Fruit fly (Drosophila melanogaster) whole organism, embryonic: Measurements from ENCODE around the gene Pdfr.

ENCODE experiments used
- Ada2b ChIP-seq: fragments of 200-800 bp; sonication (Bioruptor generic); IDR thresholded peaks from 2 replicates; pipeline ENCODE4 v1.3.6; 2022; ENCODE audit warnings: missing biosample characterization, missing genetic modification characterization
- Atf-2 ChIP-seq: fragments of 200-800 bp; sonication (Bioruptor generic); optimal IDR thresholded peaks from 2 replicates; lab custom pipeline; 2016; ENCODE audit warnings: missing biosample characterization, missing genetic modification characterization
- CG10462 ChIP-seq: fragments of 200-800 bp; sonication (Bioruptor generic); optimal IDR thresholded peaks from 2 replicates; lab custom pipeline; 2016; ENCODE audit warnings: missing biosample characterization, missing genetic modification characterization
- CG14965 ChIP-seq: fragments of 200-800 bp; sonication (Bioruptor generic); optimal IDR thresholded peaks from 2 replicates; lab custom pipeline; 2016; ENCODE audit warnings: missing biosample characterization, missing genetic modification characterization, borderline replicate concordance
- CG18476 ChIP-seq: fragments of 200-800 bp; sonication (Bioruptor generic); optimal IDR thresholded peaks from 2 replicates; lab custom pipeline; 2016; ENCODE audit warnings: missing biosample characterization, mild to moderate bottlenecking, missing genetic modification characterization
- CG30403 ChIP-seq: fragments of 200-800 bp; sonication (Bioruptor generic); optimal IDR thresholded peaks from 3 replicates; lab custom pipeline; 2016; ENCODE audit warnings: missing biosample characterization, missing genetic modification characterization
- CG3163 ChIP-seq: fragments of 200-800 bp; sonication (Bioruptor generic); optimal IDR thresholded peaks from 3 replicates; lab custom pipeline; 2016; ENCODE audit warnings: missing biosample characterization, missing genetic modification characterization
- CG33557 ChIP-seq: fragments of 200-800 bp; sonication (Bioruptor generic); optimal IDR thresholded peaks from 2 replicates; lab custom pipeline; 2019; ENCODE audit warnings: missing biosample characterization, mild to moderate bottlenecking, missing genetic modification characterization, moderate library complexity
- CG43689 ChIP-seq: fragments of 200-800 bp; sonication (Bioruptor generic); IDR thresholded peaks from 2 replicates; pipeline ENCODE4 v1.3.6; 2022; ENCODE audit warnings: missing biosample characterization, missing genetic modification characterization
- CG6654 ChIP-seq: fragments of 200-800 bp; sonication (Bioruptor generic); optimal IDR thresholded peaks from 2 replicates; lab custom pipeline; 2017; ENCODE audit warnings: missing biosample characterization, mild to moderate bottlenecking, missing genetic modification characterization
- CG6683 ChIP-seq: fragments of 200-800 bp; sonication (Bioruptor generic); optimal IDR thresholded peaks from 2 replicates; lab custom pipeline; 2017; ENCODE audit warnings: missing biosample characterization, mild to moderate bottlenecking, missing genetic modification characterization, missing genetic modification reagents
- CG6791 ChIP-seq: fragments of 200-800 bp; sonication (Bioruptor generic); IDR thresholded peaks from 3 replicates; pipeline ENCODE4 v1.3.6; 2022; ENCODE audit warnings: missing biosample characterization, missing genetic modification characterization; ENCODE audit not compliant: partially characterized antibody
- CG6854 ChIP-seq: fragments of 200-800 bp; sonication (Bioruptor generic); optimal IDR thresholded peaks from 3 replicates; lab custom pipeline; 2017; ENCODE audit warnings: missing biosample characterization, mild to moderate bottlenecking, missing genetic modification characterization
- CG8290 ChIP-seq, 3 experiments: fragments of 200-800 bp; sonication (Bioruptor generic); optimal IDR thresholded peaks; 2 replicates each; lab custom pipeline; 2016 to 2019; ENCODE audit warnings: missing biosample characterization in 3 of 3, missing genetic modification characterization in 3 of 3, mild to moderate bottlenecking in 2 of 3, moderate library complexity in 1 of 3
- CG8944 ChIP-seq: fragments of 200-800 bp; sonication (Bioruptor generic); optimal IDR thresholded peaks from 3 replicates; lab custom pipeline; 2016; ENCODE audit warnings: missing biosample characterization, missing genetic modification characterization
- CG9437 ChIP-seq: fragments of 200-800 bp; sonication (Bioruptor generic); optimal IDR thresholded peaks from 2 replicates; lab custom pipeline; 2018; ENCODE audit warnings: missing biosample characterization, mild to moderate bottlenecking, missing genetic modification characterization
- D19B ChIP-seq: fragments of 200-800 bp; sonication (Bioruptor generic); optimal IDR thresholded peaks from 2 replicates; lab custom pipeline; 2017; ENCODE audit warnings: missing biosample characterization, mild to moderate bottlenecking, missing genetic modification characterization
- Dad ChIP-seq: fragments of 200-800 bp; sonication (Bioruptor generic); optimal IDR thresholded peaks from 3 replicates; lab custom pipeline; 2016; ENCODE audit warnings: missing biosample characterization, missing genetic modification characterization
- Dbx ChIP-seq: fragments of 200-800 bp; sonication (Bioruptor generic); IDR thresholded peaks from 3 replicates; pipeline ENCODE4 v1.3.6; 2022; ENCODE audit warnings: missing biosample characterization, missing genetic modification characterization
- Doc3 ChIP-seq: fragments of 200-800 bp; sonication (Bioruptor generic); IDR thresholded peaks from 3 replicates; pipeline ENCODE4 v1.3.6; 2022; ENCODE audit warnings: missing biosample characterization, missing genetic modification characterization; ENCODE audit not compliant: partially characterized antibody
- Gsc ChIP-seq: fragments of 200-800 bp; sonication (Bioruptor generic); IDR thresholded peaks from 2 replicates; pipeline ENCODE4 v1.3.6; 2022; ENCODE audit warnings: missing biosample characterization, missing genetic modification characterization
- HHEX ChIP-seq: fragments of 200-800 bp; sonication (Bioruptor generic); optimal IDR thresholded peaks from 3 replicates; lab custom pipeline; 2017; ENCODE audit warnings: missing biosample characterization, mild to moderate bottlenecking, missing genetic modification characterization, missing genetic modification reagents
- Hmx ChIP-seq: fragments of 200-800 bp; sonication (Bioruptor generic); optimal IDR thresholded peaks from 2 replicates; lab custom pipeline; 2016; ENCODE audit warnings: missing biosample characterization, missing genetic modification characterization
- MBD-R2 ChIP-seq: fragments of 200-800 bp; sonication (Bioruptor generic); IDR thresholded peaks from 2 replicates; pipeline ENCODE4 v1.3.6; 2022; ENCODE audit warnings: missing biosample characterization, missing genetic modification characterization
- Mad ChIP-seq: fragments of 200-800 bp; sonication (Bioruptor generic); optimal IDR thresholded peaks from 2 replicates; lab custom pipeline; 2016; ENCODE audit warnings: missing biosample characterization, missing genetic modification characterization
- Myb ChIP-seq: fragments of 200-800 bp; sonication (Bioruptor generic); optimal IDR thresholded peaks from 2 replicates; lab custom pipeline; 2016; ENCODE audit warnings: missing biosample characterization, missing genetic modification characterization
- NC2β ChIP-seq: fragments of 200-800 bp; sonication (Bioruptor generic); optimal IDR thresholded peaks from 2 replicates; lab custom pipeline; 2016; ENCODE audit warnings: missing biosample characterization, missing genetic modification characterization
- Nf-YA ChIP-seq: fragments of 200-800 bp; sonication (Bioruptor generic); IDR thresholded peaks from 2 replicates; pipeline ENCODE4 v1.3.6; 2022; ENCODE audit warnings: missing biosample characterization, missing genetic modification characterization
- Nf-YB ChIP-seq: fragments of 200-800 bp; sonication (Bioruptor generic); optimal IDR thresholded peaks from 3 replicates; lab custom pipeline; 2019; ENCODE audit warnings: missing biosample characterization, mild to moderate bottlenecking, missing genetic modification characterization, moderate library complexity
- PHDP ChIP-seq: fragments of 200-800 bp; sonication (Bioruptor generic); optimal IDR thresholded peaks from 3 replicates; lab custom pipeline; 2018; ENCODE audit warnings: missing biosample characterization, mild to moderate bottlenecking, missing genetic modification characterization, moderate library complexity
- Sry-δ ChIP-seq: fragments of 200-800 bp; sonication (Bioruptor generic); optimal IDR thresholded peaks from 2 replicates; lab custom pipeline; 2016; ENCODE audit warnings: missing biosample characterization, missing genetic modification characterization
- Usf ChIP-seq: fragments of 200-800 bp; sonication (Bioruptor generic); optimal IDR thresholded peaks from 2 replicates; lab custom pipeline; 2017; ENCODE audit warnings: missing genotype, missing biosample characterization, missing genetic modification characterization
- ap ChIP-seq: fragments of 200-800 bp; sonication (Bioruptor generic); IDR thresholded peaks from 2 replicates; pipeline ENCODE4 v1.3.6; 2022; ENCODE audit warnings: missing biosample characterization, missing genetic modification characterization
- az2 ChIP-seq: fragments of 200-800 bp; sonication (Bioruptor generic); optimal IDR thresholded peaks from 3 replicates; lab custom pipeline; 2016; ENCODE audit warnings: missing biosample characterization, missing genetic modification characterization
- bab2 ChIP-seq: fragments of 200-800 bp; sonication (Bioruptor generic); optimal IDR thresholded peaks from 2 replicates; lab custom pipeline; 2016; ENCODE audit warnings: missing biosample characterization, missing genetic modification characterization
- bowl ChIP-seq: fragments of 200-800 bp; sonication (Bioruptor generic); IDR thresholded peaks from 2 replicates; pipeline ENCODE4 v1.3.6; 2022; ENCODE audit warnings: missing biosample characterization, missing genetic modification characterization
- cad ChIP-seq: fragments of >200 bp; optimal IDR thresholded peaks from 2 replicates; lab custom pipeline; 2017; ENCODE audit warnings: missing biosample characterization, missing genetic modification characterization
- chm ChIP-seq: fragments of 200-800 bp; sonication (Bioruptor generic); IDR thresholded peaks from 2 replicates; pipeline ENCODE4 v1.3.6; 2022; ENCODE audit warnings: missing biosample characterization, missing genetic modification characterization
- danr ChIP-seq: fragments of 200-800 bp; sonication (Bioruptor generic); IDR thresholded peaks from 2 replicates; pipeline ENCODE4 v1.3.6; 2022; ENCODE audit warnings: missing biosample characterization, missing genetic modification characterization
- disco-r ChIP-seq: fragments of 200-800 bp; sonication (Bioruptor generic); optimal IDR thresholded peaks from 2 replicates; lab custom pipeline; 2016; ENCODE audit warnings: missing biosample characterization, missing genetic modification characterization
- fd96Cb ChIP-seq: fragments of 200-800 bp; sonication (Bioruptor generic); optimal IDR thresholded peaks from 2 replicates; lab custom pipeline; 2018; ENCODE audit warnings: missing biosample characterization, mild to moderate bottlenecking, missing genetic modification characterization, moderate library complexity
- fru ChIP-seq: fragments of >200 bp; optimal IDR thresholded peaks from 2 replicates; lab custom pipeline; 2017
- ftz-f1 ChIP-seq: fragments of 200-800 bp; sonication (Bioruptor generic); optimal IDR thresholded peaks from 2 replicates; lab custom pipeline; 2016; ENCODE audit warnings: missing biosample characterization, missing genetic modification characterization
- grau ChIP-seq: fragments of 200-800 bp; optimal IDR thresholded peaks from 3 replicates; lab custom pipeline; 2019; ENCODE audit warnings: missing biosample characterization, mild to moderate bottlenecking, missing genetic modification characterization, moderate library complexity
- jumu ChIP-seq: fragments of 200-800 bp; sonication (Bioruptor generic); optimal IDR thresholded peaks from 3 replicates; lab custom pipeline; 2016; ENCODE audit warnings: missing biosample characterization, missing genetic modification characterization
- mld ChIP-seq: fragments of 200-800 bp; sonication (Bioruptor generic); IDR thresholded peaks from 3 replicates; pipeline ENCODE4 v1.3.6; 2022; ENCODE audit warnings: missing biosample characterization, missing genetic modification characterization; ENCODE audit not compliant: partially characterized antibody
- pros ChIP-seq: fragments of 200-800 bp; sonication (Bioruptor generic); optimal IDR thresholded peaks from 3 replicates; lab custom pipeline; 2019; ENCODE audit warnings: missing biosample characterization, mild to moderate bottlenecking, missing genetic modification characterization, moderate library complexity
- sisA ChIP-seq: fragments of 200-800 bp; sonication (Bioruptor generic); IDR thresholded peaks from 2 replicates; pipeline ENCODE4 v1.3.6; 2022; ENCODE audit warnings: missing biosample characterization, missing genetic modification characterization
- stc ChIP-seq: fragments of 200-800 bp; sonication (Bioruptor generic); IDR thresholded peaks from 2 replicates; pipeline ENCODE4 v1.3.6; 2022; ENCODE audit warnings: missing biosample characterization, missing genetic modification characterization
- sug ChIP-seq: fragments of 200-800 bp; optimal IDR thresholded peaks from 2 replicates; lab custom pipeline; 2019; ENCODE audit warnings: missing biosample characterization, mild to moderate bottlenecking, missing genetic modification characterization, moderate library complexity

Gene Pdfr

DNA sequence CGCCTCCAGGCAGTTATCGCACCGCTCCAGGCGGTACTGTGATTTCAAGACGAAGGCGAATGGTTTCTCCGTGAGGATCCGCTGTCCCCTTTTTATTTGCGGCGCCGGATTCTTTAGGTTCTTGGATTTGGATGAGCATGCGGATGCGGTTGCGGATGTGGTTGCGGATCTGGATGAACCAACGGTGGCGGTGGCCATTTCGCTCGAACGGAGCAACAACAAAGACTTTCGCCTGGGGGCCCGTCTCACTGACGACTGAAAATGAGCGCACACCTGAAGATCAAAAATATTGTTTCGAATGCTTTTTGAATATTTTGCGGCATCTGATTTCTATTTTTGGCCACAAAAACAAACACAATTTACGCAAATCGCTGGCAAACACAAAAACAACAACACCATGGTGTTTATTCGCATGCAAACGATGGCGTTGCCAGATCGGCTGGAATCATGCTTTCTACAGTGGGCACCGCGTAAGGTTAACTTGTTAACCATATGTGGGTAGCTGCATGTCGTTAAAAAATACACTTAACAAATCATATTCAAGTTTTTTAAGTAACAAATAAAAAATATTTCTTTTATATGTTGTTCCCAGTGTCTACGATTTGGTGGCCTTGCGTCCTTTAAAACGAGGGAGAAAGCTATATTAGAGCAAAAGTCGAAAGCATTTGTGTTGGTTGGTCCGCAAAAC is 56.6 kb downstream of the Pdfr start, which contains the start of gene Smyd3 (continued):
- TF ChIP-seq Dad (GFP tag; lab: Kevin White, UChicago) (peak; percentile 80), CG10462 (GFP tag; lab: Kevin White, UChicago) (peak; percentile 59), CG9437 (GFP tag; lab: Kevin White, UChicago) (peak; percentile 26), Dbx (GFP tag; lab: Robert Waterston, UW) (peak; percentile 81; the same call in 2 of the 3 replicates), CG30403 (GFP tag; lab: Kevin White, UChicago) (peak; percentile 85), sug (tag; lab: Kevin White, UChicago) (peak; percentile 54), Doc3 (GFP tag; lab: Robert Waterston, UW) (no peak), Ada2b (GFP tag; lab: Robert Waterston, UW) (peak; percentile 78), CG6854 (peak; percentile 44), D19B (no peak), CG6683 (GFP tag; lab: Kevin White, UChicago) (peak; percentile 59), Nf-YB (GFP tag; lab: Kevin White, UChicago) (peak; percentile 34), CG43689 (GFP tag; lab: Robert Waterston, UW) (peak; percentile 35; the same call in 1 of the 2 replicates), sisA (peak; percentile 81), NC2β (GFP tag; lab: Kevin White, UChicago) (peak; percentile 74), CG33557 (GFP tag; lab: Kevin White, UChicago) (peak; percentile 6), mld (GFP tag; lab: Robert Waterston, UW) (no peak), Myb (GFP tag; lab: Kevin White, UChicago) (peak; percentile 43), Mad (GFP tag; lab: Kevin White, UChicago) (peak; percentile 57), HHEX (GFP tag; lab: Kevin White, UChicago) (peak; percentile 71), bab2 (peak; percentile 73), CG14965 (GFP tag; lab: Kevin White, UChicago) (no peak), MBD-R2 (GFP tag; lab: Robert Waterston, UW) (peak; percentile 90), Sry-δ (GFP tag; lab: Kevin White, UChicago) (peak; percentile 39), cad (no peak), Atf-2 (GFP tag; lab: Kevin White, UChicago) (peak; percentile 65), CG8290 (GFP tag; optimal IDR thresholded peaks at IDR 0.05; lab: Kevin White, UChicago) (peak; percentile 61), CG8290 (tag; optimal IDR thresholded peaks at IDR 0.05; lab: Kevin White, UChicago) (no peak), pros (GFP tag; lab: Kevin White, UChicago) (no peak), stc (peak; percentile 79; the same call in 1 of the 2 replicates), bowl (GFP tag; lab: Robert Waterston, UW) (peak; percentile 62; the same call in 1 of the 2 replicates), CG3163 (GFP tag; lab: Kevin White, UChicago) (peak; percentile 18), CG8944 (GFP tag; lab: Kevin White, UChicago) (peak; percentile 67), PHDP (tag; lab: Kevin White, UChicago) (peak; percentile 77), grau (tag; lab: Kevin White, UChicago) (peak; percentile 98), jumu (peak; percentile 62), az2 (peak; percentile 81), fd96Cb (tag; lab: Kevin White, UChicago) (peak; percentile 64), ap (GFP tag; lab: Robert Waterston, UW) (peak; percentile 72), CG6791 (GFP tag; lab: Robert Waterston, UW) (no peak), Usf (GFP tag; lab: Kevin White, UChicago) (peak; percentile 54), disco-r (GFP tag; lab: Kevin White, UChicago) (no peak), CG6654 (GFP tag; lab: Kevin White, UChicago) (peak; percentile 32), danr (GFP tag; lab: Robert Waterston, UW) (peak; percentile 69), fru (no peak), Hmx (GFP tag; lab: Kevin White, UChicago) (no peak), CG18476 (peak; percentile 62), chm (GFP tag; lab: Robert Waterston, UW) (peak; percentile 76), ftz-f1 (GFP tag; lab: Kevin White, UChicago) (peak; percentile 75), Nf-YA (GFP tag; lab: Robert Waterston, UW) (peak; percentile 72), Gsc (no peak)
